Worm (Caenorhabditis elegans) whole organism, midembryonic: Measurements from ENCODE around the gene fbxa-14.

ENCODE experiments used
- T22C8.4 ChIP-seq: fragments of 200-800 bp; sonication (Bioruptor generic); IDR thresholded peaks from 2 replicates; pipeline ENCODE4 v1.3.6; 2022; ENCODE audit warnings: missing genetic modification characterization, missing compliant biosample characterization
- cog-1 ChIP-seq: sonication (generic microtip); optimal IDR thresholded peaks from 2 replicates; lab custom pipeline; 2016; ENCODE audit warnings: missing genetic modification characterization, missing compliant biosample characterization
- flt-1 ChIP-seq: fragments of 200-800 bp; sonication (Bioruptor generic); IDR thresholded peaks from 2 replicates; pipeline ENCODE4 v1.3.6; 2022; ENCODE audit warnings: missing genetic modification characterization, missing compliant biosample characterization
- klf-2 ChIP-seq: fragments of 200-800 bp; sonication (Bioruptor generic); conservative IDR thresholded peaks from 2 replicates; pipeline ENCODE4 v1.3.6; 2022; ENCODE audit warnings: missing genetic modification reagents, missing genetic modification characterization, missing compliant biosample characterization
- med-1 ChIP-seq: sonication (generic microtip); optimal IDR thresholded peaks from 2 replicates; lab custom pipeline; 2017; ENCODE audit warnings: missing genetic modification characterization, mild to moderate bottlenecking, missing compliant biosample characterization, antibody characterized with exemption, missing genetic modification reagents; ENCODE audit not compliant: insufficient read depth
- ref-1 ChIP-seq: fragments of 200-800 bp; sonication (Bioruptor generic); conservative IDR thresholded peaks from 2 replicates; pipeline ENCODE4 v1.3.6; 2022; ENCODE audit warnings: missing genetic modification reagents, missing genetic modification characterization, missing compliant biosample characterization
- tab-1 ChIP-seq: fragments of 200-800 bp; sonication (Bioruptor generic); IDR thresholded peaks from 2 replicates; pipeline ENCODE4 v1.3.6; 2022; ENCODE audit warnings: missing genetic modification characterization, missing compliant biosample characterization
- ztf-23 ChIP-seq: fragments of 200-800 bp; sonication (Bioruptor generic); IDR thresholded peaks from 2 replicates; pipeline ENCODE4 v1.3.6; 2022; ENCODE audit warnings: missing genetic modification reagents, missing genetic modification characterization, missing compliant biosample characterization
- ztf-29 ChIP-seq: fragments of 200-800 bp; sonication (Bioruptor generic); IDR thresholded peaks from 2 replicates; pipeline ENCODE4 v1.3.6; 2022; ENCODE audit warnings: missing genetic modification reagents, missing genetic modification characterization, missing compliant biosample characterization

fbxa-14 gene

ce11 chrIII:1308887-1309286 lies 15.5 kb downstream of the fbxa-14 start, which contains the start of gene Y82E9BL.12:
Gene Y82E9BL.12 (plus strand): TSS chrIII:1309187.
- TF ChIP-seq cog-1 (tag; lab: Kevin White, UChicago) (no peak), ztf-29 (GFP tag; lab: Robert Waterston, UW) (no peak), T22C8.4 (GFP tag; lab: Robert Waterston, UW) (no peak), tab-1 (GFP tag; lab: Robert Waterston, UW) (no peak), ztf-23 (no peak), med-1 (no peak), klf-2 (GFP tag; lab: Robert Waterston, UW) (no peak), ref-1 (GFP tag; lab: Robert Waterston, UW) (no peak), flt-1 (GFP tag; lab: Robert Waterston, UW) (no peak)

- TF ChIP-seq ref-1 (GFP tag; lab: Robert Waterston, UW) (no peak), tab-1 (GFP tag; lab: Robert Waterston, UW) (no peak), T22C8.4 (GFP tag; lab: Robert Waterston, UW) (no peak), klf-2 (GFP tag; lab: Robert Waterston, UW) (no peak), cog-1 (tag; lab: Kevin White, UChicago) (no peak), ztf-23 (no peak), flt-1 (GFP tag; lab: Robert Waterston, UW) (no peak)
These were observed 16.2 kb downstream of the fbxa-14 start, which contains the start of gene fbxa-79 for ce11 chrIII:1308209-1308608. Gene fbxa-79 (minus strand): TSS chrIII:1308294.

ce11 chrIII:1307333-1307732 lies 17.1 kb downstream of the fbxa-14 start:
- TF ChIP-seq med-1 (no peak), flt-1 (GFP tag; lab: Robert Waterston, UW) (no peak), T22C8.4 (GFP tag; lab: Robert Waterston, UW) (no peak), ztf-23 (no peak), ref-1 (GFP tag; lab: Robert Waterston, UW) (no peak), klf-2 (GFP tag; lab: Robert Waterston, UW) (no peak), cog-1 (tag; lab: Kevin White, UChicago) (no peak), tab-1 (GFP tag; lab: Robert Waterston, UW) (no peak), ztf-29 (GFP tag; lab: Robert Waterston, UW) (no peak)

- TF ChIP-seq klf-2 (GFP tag; lab: Robert Waterston, UW) (no peak), cog-1 (tag; lab: Kevin White, UChicago) (no peak), T22C8.4 (GFP tag; lab: Robert Waterston, UW) (no peak)
These were observed 21.0 kb downstream of the fbxa-14 start, which contains the start of gene fbxa-75 for ce11 chrIII:1303414-1303813. Gene fbxa-75 (plus strand): TSS chrIII:1303714.

ce11 chrIII:1297604-1298003 lies 26.8 kb downstream of the fbxa-14 start, which contains the start of gene fbxa-28:
Gene fbxa-28 (plus strand): TSS chrIII:1297904.
- TF ChIP-seq cog-1 (tag; lab: Kevin White, UChicago) (no peak), ztf-29 (GFP tag; lab: Robert Waterston, UW) (no peak), med-1 (no peak), ref-1 (GFP tag; lab: Robert Waterston, UW) (no peak), T22C8.4 (GFP tag; lab: Robert Waterston, UW) (no peak), flt-1 (GFP tag; lab: Robert Waterston, UW) (no peak), ztf-23 (no peak), tab-1 (GFP tag; lab: Robert Waterston, UW) (no peak), klf-2 (GFP tag; lab: Robert Waterston, UW) (no peak)

- no peak for TF ChIP-seq ref-1 (GFP tag; lab: Robert Waterston, UW)
- no peak for TF ChIP-seq T22C8.4 (GFP tag; lab: Robert Waterston, UW)
- TF ChIP-seq med-1 = no peak
- no peak for TF ChIP-seq klf-2 (GFP tag; lab: Robert Waterston, UW)
- no peak for TF ChIP-seq tab-1 (GFP tag; lab: Robert Waterston, UW)
- TF ChIP-seq cog-1 (tag; lab: Kevin White, UChicago) = no peak
- no peak for TF ChIP-seq ztf-23
- TF ChIP-seq flt-1 (GFP tag; lab: Robert Waterston, UW) = no peak
- TF ChIP-seq ztf-29 (GFP tag; lab: Robert Waterston, UW) = no peak
These were observed 29.2 kb downstream of the fbxa-14 start, which contains the start of gene fbxa-35 for ce11 chrIII:1295149-1295716. Gene fbxa-35 (plus strand): TSS chrIII:1295666.

- no peak for TF ChIP-seq tab-1 (GFP tag; lab: Robert Waterston, UW)
- TF ChIP-seq cog-1 (tag; lab: Kevin White, UChicago) = no peak
- no peak for TF ChIP-seq ref-1 (GFP tag; lab: Robert Waterston, UW)
- TF ChIP-seq med-1 = no peak
These were observed 31.3 kb downstream of the fbxa-14 start, which contains the start of gene fbxa-36 for ce11 chrIII:1293135-1293534. Gene fbxa-36 (minus strand): TSS chrIII:1293235.

ce11 chrIII:1289139-1289538 lies 35.3 kb downstream of the fbxa-14 start:
- TF ChIP-seq ztf-23 (no peak), ztf-29 (GFP tag; lab: Robert Waterston, UW) (no peak), T22C8.4 (GFP tag; lab: Robert Waterston, UW) (no peak), ref-1 (GFP tag; lab: Robert Waterston, UW) (no peak), flt-1 (GFP tag; lab: Robert Waterston, UW) (no peak), tab-1 (GFP tag; lab: Robert Waterston, UW) (no peak), cog-1 (tag; lab: Kevin White, UChicago) (no peak), klf-2 (GFP tag; lab: Robert Waterston, UW) (no peak), med-1 (no peak)

- no peak for TF ChIP-seq ztf-29 (GFP tag; lab: Robert Waterston, UW)
- TF ChIP-seq cog-1 (tag; lab: Kevin White, UChicago) = no peak
- no peak for TF ChIP-seq klf-2 (GFP tag; lab: Robert Waterston, UW)
- TF ChIP-seq T22C8.4 (GFP tag; lab: Robert Waterston, UW) = no peak
These were observed 35.8 kb downstream of the fbxa-14 start, which contains the start of gene fbxa-50 for ce11 chrIII:1288473-1289056. Gene fbxa-50 (minus strand): TSS chrIII:1288523.
